Worm (Caenorhabditis elegans) whole organism, L4 larva: Measurements from ENCODE around the gene F48G7.7.

Experiments
- F10B5.3 ChIP-seq: sonication (generic microtip); optimal IDR thresholded peaks from 2 replicates; lab custom pipeline; 2016; ENCODE audit warnings: mild to moderate bottlenecking, missing genetic modification characterization, missing compliant biosample characterization
- F26F4.8 ChIP-seq: fragments of 200-800 bp; sonication (Bioruptor generic); conservative IDR thresholded peaks from 2 replicates; pipeline ENCODE4 v1.3.6; 2022; ENCODE audit warnings: missing genetic modification characterization, missing compliant biosample characterization
- F44E2.7 ChIP-seq: fragments of 200-800 bp; sonication (Bioruptor generic); IDR thresholded peaks from 2 replicates; pipeline ENCODE4 v2.1.2; 2022; ENCODE audit warnings: missing genetic modification characterization, missing compliant biosample characterization
- F49E8.2 ChIP-seq: sonication (generic microtip); optimal IDR thresholded peaks from 2 replicates; lab custom pipeline; 2016; ENCODE audit warnings: missing compliant biosample characterization, mild to moderate bottlenecking, missing genetic modification characterization, borderline replicate concordance
- T26A8.4 ChIP-seq: fragments of 200-800 bp; sonication (Bioruptor generic); IDR thresholded peaks from 2 replicates; pipeline ENCODE4 v1.3.6; 2022; ENCODE audit warnings: missing genetic modification characterization, missing compliant biosample characterization
- attf-4 ChIP-seq: sonication (generic microtip); optimal IDR thresholded peaks from 3 replicates; lab custom pipeline; 2017; ENCODE audit warnings: missing biosample characterization, missing genetic modification characterization
- cey-2 ChIP-seq: sonication (generic microtip); optimal IDR thresholded peaks from 3 replicates; lab custom pipeline; 2017; ENCODE audit warnings: missing genetic modification characterization, mild to moderate bottlenecking, missing compliant biosample characterization, antibody characterized with exemption, borderline replicate concordance; ENCODE audit not compliant: insufficient read depth
- daf-16 ChIP-seq, 3 experiments: sonication (generic microtip); optimal IDR thresholded peaks; 2 replicates each; lab custom pipeline; 2016 to 2017; ENCODE audit warnings: missing genetic modification characterization in 3 of 3, missing genetic modification reagents in 3 of 3, mild to moderate bottlenecking in 2 of 3, missing compliant biosample characterization in 2 of 3, missing biosample characterization in 1 of 3, moderate library complexity in 1 of 3
- daf-8 ChIP-seq: fragments of 200-800 bp; sonication (Bioruptor generic); IDR thresholded peaks from 2 replicates; pipeline ENCODE4 v1.3.6; 2022; ENCODE audit warnings: missing genetic modification characterization, missing compliant biosample characterization
- duxl-1 ChIP-seq: sonication (generic microtip); optimal IDR thresholded peaks from 2 replicates; lab custom pipeline; 2016; ENCODE audit warnings: mild to moderate bottlenecking, missing genetic modification characterization, moderate library complexity, missing compliant biosample characterization; ENCODE audit not compliant: poor library complexity
- dve-1 ChIP-seq: sonication (generic microtip); optimal IDR thresholded peaks from 2 replicates; lab custom pipeline; 2017; ENCODE audit warnings: antibody characterized with exemption, mild to moderate bottlenecking, missing genetic modification characterization, missing compliant biosample characterization; ENCODE audit not compliant: insufficient read depth
- egl-27 ChIP-seq: sonication (generic microtip); optimal IDR thresholded peaks from 3 replicates; lab custom pipeline; 2017; ENCODE audit warnings: missing biosample characterization, missing genetic modification reagents, missing genetic modification characterization
- egl-43 ChIP-seq: fragments of 200-800 bp; sonication (Bioruptor generic); IDR thresholded peaks from 2 replicates; pipeline ENCODE4 v1.3.6; 2022; ENCODE audit warnings: missing genetic modification reagents, missing genetic modification characterization, missing compliant biosample characterization
- hif-1 ChIP-seq, 2 experiments: sonication (generic microtip); optimal IDR thresholded peaks; 2 replicates each; lab custom pipeline; 2016 to 2017; ENCODE audit warnings: missing compliant biosample characterization in 2 of 2, missing genetic modification characterization in 2 of 2, missing genetic modification reagents in 2 of 2, missing genotype in 2 of 2, mild to moderate bottlenecking in 1 of 2
- hlh-11 ChIP-seq: fragments of 200-800 bp; sonication (Bioruptor generic); optimal IDR thresholded peaks from 2 replicates; lab custom pipeline; 2018; ENCODE audit warnings: mild to moderate bottlenecking, missing genetic modification characterization, missing compliant biosample characterization
- hmg-1.1 ChIP-seq: fragments of 200-800 bp; sonication (Bioruptor generic); IDR thresholded peaks from 2 replicates; pipeline ENCODE4 v1.3.6; 2022; ENCODE audit warnings: missing genetic modification reagents, missing genetic modification characterization, missing compliant biosample characterization
- lin-15B ChIP-seq: fragments of 150-350 bp; sonication (generic microtip); optimal IDR thresholded peaks from 3 replicates; lab custom pipeline; 2014; ENCODE audit warnings: missing biosample characterization, missing genetic modification characterization
- lir-3 ChIP-seq: sonication (generic microtip); optimal IDR thresholded peaks from 2 replicates; lab custom pipeline; 2016; ENCODE audit warnings: mild to moderate bottlenecking, missing genetic modification characterization, missing compliant biosample characterization
- madf-5 ChIP-seq, 2 experiments: fragments of 200-800 bp; sonication (Bioruptor generic); IDR thresholded peaks; 2 replicates each; pipeline ENCODE4 v1.3.6; 2022; ENCODE audit warnings: missing compliant biosample characterization in 2 of 2, missing genetic modification characterization in 2 of 2
- madf-9 ChIP-seq: fragments of 200-800 bp; sonication (Bioruptor generic); conservative IDR thresholded peaks from 2 replicates; pipeline ENCODE4 v1.3.6; 2022; ENCODE audit warnings: missing genetic modification reagents, missing genetic modification characterization, missing compliant biosample characterization
- nhr-10 ChIP-seq: fragments of 150-350 bp; optimal IDR thresholded peaks from 2 replicates; lab custom pipeline; 2014; ENCODE audit warnings: missing biosample characterization, missing genetic modification characterization
- nhr-111 ChIP-seq: fragments of 200-800 bp; sonication (Bioruptor generic); optimal IDR thresholded peaks from 2 replicates; lab custom pipeline; 2018; ENCODE audit warnings: mild to moderate bottlenecking, missing genetic modification characterization, missing compliant biosample characterization
- nhr-237 ChIP-seq: sonication (generic microtip); optimal IDR thresholded peaks from 2 replicates; lab custom pipeline; 2017; ENCODE audit warnings: missing biosample characterization, missing genetic modification characterization
- nhr-28 ChIP-seq: fragments of 150-350 bp; optimal IDR thresholded peaks from 2 replicates; lab custom pipeline; 2014; ENCODE audit warnings: missing biosample characterization, missing genetic modification characterization
- nhr-41 ChIP-seq: fragments of 200-800 bp; sonication (Bioruptor generic); IDR thresholded peaks from 2 replicates; pipeline ENCODE4 v1.3.6; 2022; ENCODE audit warnings: missing genetic modification reagents, missing genetic modification characterization, missing compliant biosample characterization
- nhr-42 ChIP-seq: fragments of 200-800 bp; sonication (Bioruptor generic); IDR thresholded peaks from 2 replicates; pipeline ENCODE4 v1.3.6; 2022; ENCODE audit warnings: missing genetic modification characterization, missing compliant biosample characterization
- pqm-1 ChIP-seq: sonication (generic microtip); optimal IDR thresholded peaks from 2 replicates; lab custom pipeline; 2017; ENCODE audit warnings: missing biosample characterization, missing genetic modification characterization
- set-16 ChIP-seq: fragments of 200-800 bp; sonication (Bioruptor generic); IDR thresholded peaks from 2 replicates; pipeline ENCODE4 v1.3.6; 2022; ENCODE audit warnings: missing genetic modification reagents, missing genetic modification characterization, missing compliant biosample characterization
- snpc-1.2 ChIP-seq: fragments of 200-800 bp; sonication (Bioruptor generic); IDR thresholded peaks from 2 replicates; pipeline ENCODE4 v1.3.6; 2022; ENCODE audit warnings: missing genetic modification reagents, missing genetic modification characterization, missing compliant biosample characterization
- tra-1 ChIP-seq: fragments of 200-800 bp; sonication (Bioruptor generic); IDR thresholded peaks from 2 replicates; pipeline ENCODE4 v1.3.6; 2022; ENCODE audit warnings: missing genetic modification reagents, missing genetic modification characterization, missing compliant biosample characterization
- vab-7 ChIP-seq: fragments of 200-800 bp; sonication (Bioruptor generic); IDR thresholded peaks from 2 replicates; pipeline ENCODE4 v1.3.6; 2022; ENCODE audit warnings: missing genetic modification reagents, missing genetic modification characterization, missing compliant biosample characterization
- zfp-2 ChIP-seq: sonication (generic microtip); optimal IDR thresholded peaks from 2 replicates; lab custom pipeline; 2016; ENCODE audit warnings: mild to moderate bottlenecking, missing genetic modification characterization, missing compliant biosample characterization
- zip-11 ChIP-seq: fragments of 200-800 bp; sonication (Bioruptor generic); IDR thresholded peaks from 2 replicates; pipeline ENCODE4 v1.3.6; 2022; ENCODE audit warnings: missing genetic modification characterization, missing compliant biosample characterization
- zip-2 ChIP-seq: fragments of 150-350 bp; optimal IDR thresholded peaks from 2 replicates; lab custom pipeline; 2014; ENCODE audit warnings: missing biosample characterization, missing genetic modification characterization

Gene F48G7.7

DNA sequence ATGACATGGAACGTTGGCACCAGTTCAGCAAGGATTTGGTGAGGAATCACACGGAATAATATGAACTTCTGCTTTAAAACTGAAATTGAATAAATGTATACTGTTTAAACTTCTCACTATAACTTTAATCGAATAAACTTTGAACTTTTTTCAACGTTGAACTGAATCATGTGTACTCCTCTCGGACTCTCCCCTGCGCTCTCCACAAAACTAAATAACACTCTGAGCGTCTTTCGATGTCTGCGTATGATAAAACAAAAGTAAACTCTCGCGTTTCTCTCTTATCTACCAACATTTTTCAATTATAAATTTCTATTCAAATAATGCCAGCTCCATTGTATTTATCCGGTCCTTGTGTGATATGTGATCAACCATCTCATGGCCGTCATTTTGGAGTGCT is 5.6 kb upstream of the F48G7.7 start (continued):
- no peak for TF ChIP-seq duxl-1
- TF ChIP-seq hif-1 (tag; optimal IDR thresholded peaks at IDR 0.05; lab: Kevin White, UChicago): no peak
- no peak for TF ChIP-seq tra-1 (GFP tag; lab: Robert Waterston, UW)
- TF ChIP-seq nhr-10 (tag; lab: Kevin White, UChicago): no peak
- peak; percentile 48 for TF ChIP-seq nhr-28 (tag; lab: Kevin White, UChicago)
- no peak for TF ChIP-seq T26A8.4 (GFP tag; lab: Robert Waterston, UW)
- no peak for TF ChIP-seq hmg-1.1 (GFP tag; lab: Robert Waterston, UW)
- TF ChIP-seq dve-1 (tag; lab: Kevin White, UChicago): peak; percentile 38
- TF ChIP-seq madf-9 (GFP tag; lab: Robert Waterston, UW): no peak
- no peak for TF ChIP-seq madf-5 (GFP tag; IDR thresholded peaks at IDR 0.05; lab: Robert Waterston, UW)

DNA sequence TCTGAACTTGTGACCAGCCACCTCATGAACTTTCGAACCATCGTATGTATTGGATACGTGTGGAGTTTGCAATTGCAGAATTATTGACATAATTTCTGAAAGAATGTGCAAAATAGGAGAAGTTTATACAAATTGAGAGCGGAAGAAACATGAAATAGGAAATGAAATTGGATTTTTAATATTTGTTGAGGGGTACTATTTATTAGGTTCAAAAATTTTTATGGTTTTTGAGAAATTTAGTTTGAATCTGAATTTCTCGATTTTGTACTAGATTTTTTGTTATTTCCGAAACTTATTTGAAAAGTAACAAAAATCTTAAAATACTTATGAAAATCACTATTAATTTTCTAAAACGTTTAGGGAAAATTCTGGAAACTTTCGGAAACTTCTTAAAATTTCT is 2.3 kb upstream of the F48G7.7 start, which contains the start of gene F48G7.9:
Gene F48G7.9 (minus strand): TSS at position 101 of the 400 bp plus-strand sequence.
- TF ChIP-seq vab-7 (GFP tag; lab: Robert Waterston, UW) (no peak), nhr-237 (tag; lab: Kevin White, UChicago) (no peak), F26F4.8 (GFP tag; lab: Robert Waterston, UW) (no peak), F49E8.2 (no peak)

DNA sequence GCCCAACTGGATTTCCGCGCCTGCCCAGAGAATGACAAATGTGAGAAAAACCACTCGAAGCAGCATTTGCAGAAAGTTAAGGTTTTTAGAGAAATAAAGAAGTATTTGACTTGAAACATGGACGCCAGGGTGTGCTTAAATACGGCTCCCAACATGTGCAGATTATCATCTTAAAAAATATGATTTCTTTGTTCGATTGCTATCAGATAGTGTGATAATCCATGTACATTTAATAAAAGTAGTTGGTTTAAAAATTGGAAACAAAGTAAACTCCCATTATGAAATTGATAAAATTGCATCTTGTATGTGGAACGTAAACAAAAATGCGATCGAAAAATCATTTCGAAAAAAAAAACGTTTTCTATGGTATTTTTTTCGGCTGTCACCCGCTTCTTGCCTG is 1.4 kb upstream of the F48G7.7 start, which contains the start of gene F48G7.8:
Gene F48G7.8 (minus strand): TSS at position 101 of the 400 bp plus-strand sequence.
- no peak for TF ChIP-seq daf-8 (GFP tag; lab: Robert Waterston, UW)
- no peak for TF ChIP-seq daf-16 (GFP tag; optimal IDR thresholded peaks at IDR 0.05; lab: Kevin White, UChicago)
- TF ChIP-seq daf-16 (tag; optimal IDR thresholded peaks at IDR 0.05; lab: Kevin White, UChicago): no peak
- no peak for TF ChIP-seq nhr-111 (GFP tag; lab: Kevin White, UChicago)
- no peak for TF ChIP-seq attf-4
- TF ChIP-seq madf-9 (GFP tag; lab: Robert Waterston, UW): no peak
- no peak for TF ChIP-seq lir-3
- no peak for TF ChIP-seq lin-15B
- no peak for TF ChIP-seq snpc-1.2 (GFP tag; lab: Robert Waterston, UW)
- TF ChIP-seq hlh-11 (tag; lab: Kevin White, UChicago): no peak
- TF ChIP-seq nhr-41 (GFP tag; lab: Robert Waterston, UW): no peak
- TF ChIP-seq pqm-1 (tag; lab: Kevin White, UChicago): no peak
- TF ChIP-seq zfp-2 (tag; lab: Kevin White, UChicago): no peak
- no peak for TF ChIP-seq nhr-10 (tag; lab: Kevin White, UChicago)
- no peak for TF ChIP-seq F49E8.2
- no peak for TF ChIP-seq cey-2
- no peak for TF ChIP-seq set-16 (GFP tag; lab: Robert Waterston, UW)
- TF ChIP-seq egl-27 (tag; lab: Kevin White, UChicago): no peak
- TF ChIP-seq zip-2: no peak
- TF ChIP-seq egl-43 (GFP tag; lab: Robert Waterston, UW): no peak
- no peak for TF ChIP-seq F44E2.7

DNA sequence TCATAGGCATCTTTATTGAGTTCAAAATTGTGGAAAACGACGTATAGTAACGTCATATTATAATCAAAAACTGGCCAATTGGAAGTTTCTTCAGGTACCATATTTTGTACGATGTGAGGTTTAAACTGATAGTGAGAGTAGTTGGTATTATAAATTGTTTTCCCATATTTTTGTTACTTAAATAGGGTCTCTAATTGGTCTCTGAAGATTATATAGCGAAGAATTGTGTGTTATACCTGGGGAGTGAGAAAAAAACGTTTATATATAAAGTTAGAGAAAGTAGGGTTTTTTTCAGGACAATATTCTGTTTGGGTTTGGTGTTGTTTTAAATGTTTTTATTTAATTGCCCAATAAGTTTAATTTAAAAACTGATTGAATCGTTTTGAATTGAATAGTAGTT is 1.3 kb downstream of the F48G7.7 start, which contains the start of gene srt-17:
Gene srt-17 (minus strand): TSS at position 101 of the 400 bp plus-strand sequence.
- TF ChIP-seq zip-11: no peak
- TF ChIP-seq daf-16 (GFP tag; optimal IDR thresholded peaks at IDR 0.05; lab: Kevin White, UChicago): no peak
- no peak for TF ChIP-seq daf-16 (tag; optimal IDR thresholded peaks at IDR 0.05; lab: Kevin White, UChicago)
- TF ChIP-seq T26A8.4 (GFP tag; lab: Robert Waterston, UW): no peak
- no peak for TF ChIP-seq nhr-42 (GFP tag; lab: Robert Waterston, UW)
- TF ChIP-seq F10B5.3: no peak
- TF ChIP-seq hmg-1.1 (GFP tag; lab: Robert Waterston, UW): no peak
